Worm (Caenorhabditis elegans) whole organism, L4 larva: ENCODE results near the gene gcy-12.

Experiments used
- D1046.2 ChIP-seq: fragments of 200-800 bp; sonication (Bioruptor generic); IDR thresholded peaks from 2 replicates; pipeline ENCODE4 v1.3.6; 2022; ENCODE audit warnings: missing genetic modification characterization, missing compliant biosample characterization
- F49E8.2 ChIP-seq: sonication (generic microtip); optimal IDR thresholded peaks from 2 replicates; lab custom pipeline; 2016; ENCODE audit warnings: missing compliant biosample characterization, mild to moderate bottlenecking, missing genetic modification characterization, borderline replicate concordance
- Y105C5A.15 ChIP-seq: fragments of 200-800 bp; sonication (Bioruptor generic); IDR thresholded peaks from 2 replicates; pipeline ENCODE4 v1.3.6; 2022; ENCODE audit warnings: missing genetic modification characterization, missing compliant biosample characterization
- ZK337.2 ChIP-seq: fragments of 200-800 bp; sonication (Bioruptor generic); IDR thresholded peaks from 2 replicates; pipeline ENCODE4 v1.3.6; 2022; ENCODE audit warnings: missing genetic modification reagents, missing genetic modification characterization, missing compliant biosample characterization
- aly-2 ChIP-seq: sonication (generic microtip); optimal IDR thresholded peaks from 2 replicates; lab custom pipeline; 2018; ENCODE audit warnings: missing biosample characterization, missing genetic modification characterization
- arid-1 ChIP-seq: fragments of 200-800 bp; sonication (Bioruptor generic); conservative IDR thresholded peaks from 2 replicates; pipeline ENCODE4 v1.3.6; 2022; ENCODE audit warnings: missing genetic modification reagents, missing genetic modification characterization, missing compliant biosample characterization
- ceh-28 ChIP-seq: fragments of 150-350 bp; optimal IDR thresholded peaks from 2 replicates; lab custom pipeline; 2014; ENCODE audit warnings: missing biosample characterization, missing genetic modification reagents, missing genetic modification characterization
- ceh-62 ChIP-seq: sonication (generic microtip); optimal IDR thresholded peaks from 2 replicates; lab custom pipeline; 2017; ENCODE audit warnings: missing biosample characterization, missing genetic modification characterization
- ceh-82 ChIP-seq: sonication (generic microtip); optimal IDR thresholded peaks from 2 replicates; lab custom pipeline; 2017; ENCODE audit warnings: missing biosample characterization, missing genetic modification characterization
- daf-12 ChIP-seq: fragments of 150-350 bp; optimal IDR thresholded peaks from 2 replicates; lab custom pipeline; 2014; ENCODE audit warnings: missing biosample characterization, missing genetic modification reagents, missing genetic modification characterization
- daf-8 ChIP-seq: fragments of 200-800 bp; sonication (Bioruptor generic); IDR thresholded peaks from 2 replicates; pipeline ENCODE4 v1.3.6; 2022; ENCODE audit warnings: missing genetic modification characterization, missing compliant biosample characterization
- dpl-1 ChIP-seq: fragments of 150-350 bp; optimal IDR thresholded peaks from 2 replicates; lab custom pipeline; 2014; ENCODE audit warnings: missing biosample characterization, missing genetic modification reagents, missing genetic modification characterization
- dve-1 ChIP-seq: sonication (generic microtip); optimal IDR thresholded peaks from 2 replicates; lab custom pipeline; 2017; ENCODE audit warnings: antibody characterized with exemption, mild to moderate bottlenecking, missing genetic modification characterization, missing compliant biosample characterization; ENCODE audit not compliant: insufficient read depth
- fos-1 ChIP-seq: fragments of 150-350 bp; optimal IDR thresholded peaks from 2 replicates; lab custom pipeline; 2014; ENCODE audit warnings: missing biosample characterization, missing genetic modification characterization
- gei-8 ChIP-seq: fragments of 200-800 bp; sonication (Bioruptor generic); optimal IDR thresholded peaks from 2 replicates; lab custom pipeline; 2018; ENCODE audit warnings: mild to moderate bottlenecking, missing genetic modification characterization, missing compliant biosample characterization
- hlh-11 ChIP-seq: fragments of 200-800 bp; sonication (Bioruptor generic); optimal IDR thresholded peaks from 2 replicates; lab custom pipeline; 2018; ENCODE audit warnings: mild to moderate bottlenecking, missing genetic modification characterization, missing compliant biosample characterization
- hlh-30 ChIP-seq: sonication (generic microtip); optimal IDR thresholded peaks from 2 replicates; lab custom pipeline; 2017; ENCODE audit warnings: antibody characterized with exemption, mild to moderate bottlenecking, missing genetic modification characterization, missing compliant biosample characterization; ENCODE audit not compliant: insufficient read depth
- hmg-1.1 ChIP-seq: fragments of 200-800 bp; sonication (Bioruptor generic); IDR thresholded peaks from 2 replicates; pipeline ENCODE4 v1.3.6; 2022; ENCODE audit warnings: missing genetic modification reagents, missing genetic modification characterization, missing compliant biosample characterization
- lim-7 ChIP-seq: fragments of 200-800 bp; sonication (Bioruptor generic); IDR thresholded peaks from 2 replicates; pipeline ENCODE4 v1.3.6; 2022; ENCODE audit warnings: missing genetic modification characterization, missing compliant biosample characterization
- lin-15B ChIP-seq: fragments of 150-350 bp; sonication (generic microtip); optimal IDR thresholded peaks from 3 replicates; lab custom pipeline; 2014; ENCODE audit warnings: missing biosample characterization, missing genetic modification characterization
- lsy-2 ChIP-seq, 2 experiments: fragments of 150-350 bp in 1 of 2; sonication (generic microtip) in 1 of 2; optimal IDR thresholded peaks; 2 replicates each; lab custom pipeline; 2014 to 2017; ENCODE audit warnings: missing biosample characterization in 2 of 2, missing genetic modification characterization in 2 of 2
- madf-5 ChIP-seq, 2 experiments: fragments of 200-800 bp; sonication (Bioruptor generic); IDR thresholded peaks; 2 replicates each; pipeline ENCODE4 v1.3.6; 2022; ENCODE audit warnings: missing compliant biosample characterization in 2 of 2, missing genetic modification characterization in 2 of 2
- madf-9 ChIP-seq: fragments of 200-800 bp; sonication (Bioruptor generic); conservative IDR thresholded peaks from 2 replicates; pipeline ENCODE4 v1.3.6; 2022; ENCODE audit warnings: missing genetic modification reagents, missing genetic modification characterization, missing compliant biosample characterization
- mdl-1 ChIP-seq, 2 experiments: fragments of 150-350 bp in 1 of 2; sonication (generic microtip) in 1 of 2; optimal IDR thresholded peaks; 2 replicates each; lab custom pipeline; 2014 to 2017; ENCODE audit warnings: missing biosample characterization in 2 of 2, missing genetic modification characterization in 2 of 2
- mdt-29 ChIP-seq: fragments of 200-800 bp; sonication (Bioruptor generic); IDR thresholded peaks from 2 replicates; pipeline ENCODE4 v1.3.6; 2022; ENCODE audit warnings: missing genetic modification reagents, missing genetic modification characterization, missing compliant biosample characterization
- mes-2 ChIP-seq: sonication (generic microtip); optimal IDR thresholded peaks from 2 replicates; lab custom pipeline; 2016; ENCODE audit warnings: missing genotype, mild to moderate bottlenecking, missing genetic modification characterization, missing compliant biosample characterization; ENCODE audit not compliant: poor library complexity, severe bottlenecking
- mxl-2 ChIP-seq: fragments of 200-800 bp; sonication (Bioruptor generic); conservative IDR thresholded peaks from 2 replicates; pipeline ENCODE4 v1.3.6; 2022; ENCODE audit warnings: missing genetic modification reagents, missing genetic modification characterization, missing compliant biosample characterization
- nhr-10 ChIP-seq: fragments of 150-350 bp; optimal IDR thresholded peaks from 2 replicates; lab custom pipeline; 2014; ENCODE audit warnings: missing biosample characterization, missing genetic modification characterization
- nhr-11 ChIP-seq: fragments of 150-350 bp; optimal IDR thresholded peaks from 2 replicates; lab custom pipeline; 2014; ENCODE audit warnings: missing biosample characterization, missing genetic modification characterization
- nhr-111 ChIP-seq: fragments of 200-800 bp; sonication (Bioruptor generic); optimal IDR thresholded peaks from 2 replicates; lab custom pipeline; 2018; ENCODE audit warnings: mild to moderate bottlenecking, missing genetic modification characterization, missing compliant biosample characterization
- nhr-237 ChIP-seq: sonication (generic microtip); optimal IDR thresholded peaks from 2 replicates; lab custom pipeline; 2017; ENCODE audit warnings: missing biosample characterization, missing genetic modification characterization
- nhr-6 ChIP-seq: fragments of 150-350 bp; optimal IDR thresholded peaks from 2 replicates; lab custom pipeline; 2014; ENCODE audit warnings: missing biosample characterization, missing genetic modification characterization
- nhr-77 ChIP-seq: fragments of 150-350 bp; optimal IDR thresholded peaks from 2 replicates; lab custom pipeline; 2014; ENCODE audit warnings: missing biosample characterization, missing genetic modification characterization
- php-3 ChIP-seq: fragments of 200-800 bp; sonication (Bioruptor generic); IDR thresholded peaks from 2 replicates; pipeline ENCODE4 v1.3.6; 2022; ENCODE audit warnings: missing genetic modification reagents, missing genetic modification characterization, missing compliant biosample characterization
- pqm-1 ChIP-seq: sonication (generic microtip); optimal IDR thresholded peaks from 2 replicates; lab custom pipeline; 2017; ENCODE audit warnings: missing biosample characterization, missing genetic modification characterization
- rbr-2 ChIP-seq: sonication (generic microtip); optimal IDR thresholded peaks from 2 replicates; lab custom pipeline; 2016; ENCODE audit warnings: missing genotype, missing genetic modification characterization, missing compliant biosample characterization
- saeg-2 ChIP-seq: fragments of 200-800 bp; sonication (Bioruptor generic); IDR thresholded peaks from 2 replicates; pipeline ENCODE4 v1.3.6; 2022; ENCODE audit warnings: missing genetic modification reagents, missing genetic modification characterization, missing compliant biosample characterization
- sdz-12 ChIP-seq: fragments of 200-800 bp; sonication (Bioruptor generic); optimal IDR thresholded peaks from 2 replicates; lab custom pipeline; 2018; ENCODE audit warnings: mild to moderate bottlenecking, missing genetic modification characterization, missing compliant biosample characterization
- set-16 ChIP-seq: fragments of 200-800 bp; sonication (Bioruptor generic); IDR thresholded peaks from 2 replicates; pipeline ENCODE4 v1.3.6; 2022; ENCODE audit warnings: missing genetic modification reagents, missing genetic modification characterization, missing compliant biosample characterization
- snpc-4 ChIP-seq: fragments of 150-350 bp; optimal IDR thresholded peaks from 2 replicates; lab custom pipeline; 2014; ENCODE audit warnings: missing biosample characterization, missing genetic modification characterization
- tra-1 ChIP-seq: fragments of 200-800 bp; sonication (Bioruptor generic); IDR thresholded peaks from 2 replicates; pipeline ENCODE4 v1.3.6; 2022; ENCODE audit warnings: missing genetic modification reagents, missing genetic modification characterization, missing compliant biosample characterization
- unc-62 ChIP-seq, 3 experiments: fragments of 150-350 bp in 1 of 3; sonication (generic microtip); optimal IDR thresholded peaks in 2 of 3; peaks in 1 of 3; 1 replicate in 1 of 3; 2 replicates in 2 of 3; lab custom pipeline; 2014 to 2017; ENCODE audit warnings: missing biosample characterization in 3 of 3, missing genetic modification characterization in 3 of 3, missing genetic modification reagents in 3 of 3, missing genotype in 1 of 3
- vab-7 ChIP-seq: fragments of 200-800 bp; sonication (Bioruptor generic); IDR thresholded peaks from 2 replicates; pipeline ENCODE4 v1.3.6; 2022; ENCODE audit warnings: missing genetic modification reagents, missing genetic modification characterization, missing compliant biosample characterization
- zfp-2 ChIP-seq: sonication (generic microtip); optimal IDR thresholded peaks from 2 replicates; lab custom pipeline; 2016; ENCODE audit warnings: mild to moderate bottlenecking, missing genetic modification characterization, missing compliant biosample characterization
- zfp-3 ChIP-seq: fragments of 200-800 bp; sonication (Bioruptor generic); conservative IDR thresholded peaks from 2 replicates; pipeline ENCODE4 v1.3.6; 2022; ENCODE audit warnings: missing genetic modification reagents, missing genetic modification characterization, missing compliant biosample characterization
- zip-11 ChIP-seq: fragments of 200-800 bp; sonication (Bioruptor generic); IDR thresholded peaks from 2 replicates; pipeline ENCODE4 v1.3.6; 2022; ENCODE audit warnings: missing genetic modification characterization, missing compliant biosample characterization
- ztf-7 ChIP-seq: fragments of 150-350 bp; optimal IDR thresholded peaks from 2 replicates; lab custom pipeline; 2014; ENCODE audit warnings: missing biosample characterization, missing genetic modification characterization

gcy-12 gene

ce11 chrII:5333729-5334255, 21.9 kb downstream of the gcy-12 start (continued):
- TF ChIP-seq fos-1 (tag; lab: Kevin White, UChicago) (no peak), aly-2 (no peak), vab-7 (GFP tag; lab: Robert Waterston, UW) (no peak), zip-11 (GFP tag; lab: Robert Waterston, UW) (no peak), daf-8 (no peak), pqm-1 (tag; lab: Kevin White, UChicago) (peak; percentile 30), ceh-28 (tag; lab: Kevin White, UChicago) (no peak), saeg-2 (GFP tag; lab: Robert Waterston, UW) (no peak), hlh-11 (tag; lab: Kevin White, UChicago) (peak; percentile 21), dpl-1 (GFP tag; lab: Kevin White, UChicago) (no peak), F49E8.2 (no peak), zfp-3 (GFP tag; lab: Robert Waterston, UW) (no peak), sdz-12 (GFP tag; lab: Kevin White, UChicago) (no peak), D1046.2 (GFP tag; lab: Robert Waterston, UW) (no peak), lin-15B (tag; lab: Kevin White, UChicago) (no peak), dve-1 (tag; lab: Kevin White, UChicago) (peak; percentile 32), nhr-77 (tag; lab: Kevin White, UChicago) (no peak), hmg-1.1 (GFP tag; lab: Robert Waterston, UW) (no peak), lsy-2 (tag; optimal IDR thresholded peaks at IDR 0.05; lab: Kevin White, UChicago) (peak in 1 of 2 experiments; percentile 34), tra-1 (no peak), madf-9 (GFP tag; lab: Robert Waterston, UW) (no peak), mdt-29 (GFP tag; lab: Robert Waterston, UW) (no peak), rbr-2 (tag; lab: Kevin White, UChicago) (peak; percentile 31), lim-7 (GFP tag; lab: Robert Waterston, UW) (no peak), mdl-1 (tag; optimal IDR thresholded peaks at IDR 0.05; lab: Kevin White, UChicago) (no peak)
- TF ChIP-seq, all 104 proteins: peak for 10

ce11 chrII:5334628-5335027, 22.8 kb downstream of the gcy-12 start:
- TF ChIP-seq nhr-10 (tag; lab: Kevin White, UChicago) (no peak), Y105C5A.15 (no peak), hlh-30 (tag; lab: Kevin White, UChicago) (peak; percentile 19), nhr-111 (GFP tag; lab: Kevin White, UChicago) (no peak), nhr-6 (tag; lab: Kevin White, UChicago) (no peak), ceh-62 (no peak), unc-62 (GFP tag; optimal IDR thresholded peaks at IDR 0.05 in 1 of 2; lab: Kevin White, UChicago) (peak in 1 of 2 experiments; percentile 89), unc-62 (tag; optimal IDR thresholded peaks at IDR 0.05; lab: Kevin White, UChicago) (no peak), arid-1 (no peak), snpc-4 (tag; lab: Kevin White, UChicago) (no peak), zfp-2 (tag; lab: Kevin White, UChicago) (no peak)

ce11 chrII:5335370-5336034, 23.7 kb downstream of the gcy-12 start:
- TF ChIP-seq nhr-237 (tag; lab: Kevin White, UChicago) (no peak), lsy-2 (tag; optimal IDR thresholded peaks at IDR 0.05; lab: Kevin White, UChicago) (peak in 1 of 2 experiments; percentile 2), set-16 (GFP tag; lab: Robert Waterston, UW) (no peak), nhr-6 (tag; lab: Kevin White, UChicago) (peak; percentile 67), nhr-10 (tag; lab: Kevin White, UChicago) (no peak), nhr-11 (tag; lab: Kevin White, UChicago) (no peak), gei-8 (GFP tag; lab: Kevin White, UChicago) (no peak), ZK337.2 (GFP tag; lab: Robert Waterston, UW) (no peak), sdz-12 (GFP tag; lab: Kevin White, UChicago) (no peak), mes-2 (tag; lab: Kevin White, UChicago) (peak; percentile 7), php-3 (GFP tag; lab: Robert Waterston, UW) (no peak), madf-5 (GFP tag; IDR thresholded peaks at IDR 0.05; lab: Robert Waterston, UW) (no peak), dve-1 (tag; lab: Kevin White, UChicago) (peak; percentile 41), daf-12 (no peak), mxl-2 (GFP tag; lab: Robert Waterston, UW) (no peak), ztf-7 (no peak), hlh-30 (tag; lab: Kevin White, UChicago) (peak; percentile 38), ceh-82 (tag; lab: Kevin White, UChicago) (no peak)
